Worm (Caenorhabditis elegans) whole organism, mixed stage, embryonic: ENCODE results near the gene suex-1.

Source experiments
- lin-13 ChIP-seq: fragments of 150-350 bp; optimal IDR thresholded peaks from 2 replicates; lab custom pipeline; 2014; ENCODE audit warnings: missing biosample characterization, missing genetic modification characterization
- lsy-2 ChIP-seq: fragments of 150-350 bp; optimal IDR thresholded peaks from 2 replicates; lab custom pipeline; 2014; ENCODE audit warnings: missing biosample characterization, missing genetic modification characterization
- nhr-237 ChIP-seq: fragments of 150-350 bp; optimal IDR thresholded peaks from 2 replicates; lab custom pipeline; 2014; ENCODE audit warnings: missing biosample characterization, missing genetic modification characterization
- nhr-76 ChIP-seq: sonication (generic microtip); optimal IDR thresholded peaks from 2 replicates; lab custom pipeline; 2017; ENCODE audit warnings: missing biosample characterization, missing genetic modification characterization

ce11 chrII:5500986-5501657, 3.1 kb upstream of the suex-1 start, which contains the start of gene F12A10.8:
- TF ChIP-seq lsy-2 (tag; lab: Kevin White, UChicago) = no peak
- TF ChIP-seq lin-13 (tag; lab: Kevin White, UChicago) = no peak
- TF ChIP-seq nhr-76 (tag; lab: Kevin White, UChicago) = no peak
- no peak for TF ChIP-seq nhr-237 (tag; lab: Kevin White, UChicago)
